Fruit fly (Drosophila melanogaster): Measurements from ENCODE around the gene CycT.

- TF ChIP-seq dsx (GFP tag; optimal IDR thresholded peaks at IDR 0.05; ENCODE audit: poor library complexity, severe bottlenecking), result no peak
- no peak for TF ChIP-seq Sox15 (GFP tag; optimal IDR thresholded peaks at IDR 0.05)
- peak; percentile 29 for TF ChIP-seq achi (GFP tag; optimal IDR thresholded peaks at IDR 0.05)
- TF ChIP-seq CG3032 (tag; optimal IDR thresholded peaks at IDR 0.05), result no peak
- no peak for TF ChIP-seq cyc (GFP tag; optimal IDR thresholded peaks at IDR 0.05)
- TF ChIP-seq CG4318 (GFP tag; optimal IDR thresholded peaks at IDR 0.05), result no peak
- no peak for TF ChIP-seq Ets21C (GFP tag; optimal IDR thresholded peaks at IDR 0.05)
- TF ChIP-seq Sox14 (GFP tag; optimal IDR thresholded peaks at IDR 0.05), result peak; percentile 40
- TF ChIP-seq CG6276 (GFP tag; optimal IDR thresholded peaks at IDR 0.05), result peak; percentile 13
- no peak for TF ChIP-seq Smox (GFP tag; optimal IDR thresholded peaks at IDR 0.05)
- TF ChIP-seq CG11762 (GFP tag; optimal IDR thresholded peaks at IDR 0.05; ENCODE audit: insufficient read depth), result no peak
- TF ChIP-seq CG16779 (tag; optimal IDR thresholded peaks at IDR 0.05), result no peak
Measured at dm6 chr3L:17504538-17504937, 53.0 kb downstream of the CycT start.
